Worm (Caenorhabditis elegans) whole organism, late embryonic: ENCODE data around the gene paa-1.

ENCODE experiments used
- K02D7.2 ChIP-seq: sonication (generic microtip); optimal IDR thresholded peaks from 2 replicates; lab custom pipeline; 2017; ENCODE audit warnings: mild to moderate bottlenecking, missing genetic modification characterization, missing compliant biosample characterization
- ama-1 ChIP-seq: fragments of 150-350 bp; optimal IDR thresholded peaks from 2 replicates; lab custom pipeline; 2014
- ceh-34 ChIP-seq: sonication (generic microtip); optimal IDR thresholded peaks from 2 replicates; lab custom pipeline; 2016; ENCODE audit warnings: mild to moderate bottlenecking, missing genetic modification characterization, missing compliant biosample characterization
- fax-1 ChIP-seq: sonication (generic microtip); optimal IDR thresholded peaks from 2 replicates; lab custom pipeline; 2016; ENCODE audit warnings: missing genotype, missing genetic modification characterization, missing compliant biosample characterization
- lin-11 ChIP-seq: fragments of 200-800 bp; sonication (Bioruptor generic); optimal IDR thresholded peaks from 2 replicates; lab custom pipeline; 2018; ENCODE audit warnings: mild to moderate bottlenecking, missing genetic modification characterization, missing compliant biosample characterization
- nfya-1 ChIP-seq: sonication (generic microtip); optimal IDR thresholded peaks from 2 replicates; lab custom pipeline; 2017; ENCODE audit warnings: missing genetic modification characterization, mild to moderate bottlenecking, missing compliant biosample characterization, antibody characterized with exemption, moderate library complexity
- nhr-11 ChIP-seq: fragments of 150-350 bp; optimal IDR thresholded peaks from 2 replicates; lab custom pipeline; 2014; ENCODE audit warnings: missing biosample characterization, missing genetic modification characterization
- nhr-232 ChIP-seq: sonication (generic microtip); optimal IDR thresholded peaks from 2 replicates; lab custom pipeline; 2016; ENCODE audit warnings: missing genetic modification characterization, missing compliant biosample characterization
- pha-4 ChIP-seq: fragments of 150-350 bp; optimal IDR thresholded peaks from 2 replicates; lab custom pipeline; 2018; ENCODE audit warnings: missing biosample characterization, missing genetic modification reagents, missing genetic modification characterization
- sox-4 ChIP-seq: sonication (generic microtip); optimal IDR thresholded peaks from 2 replicates; lab custom pipeline; 2017; ENCODE audit warnings: mild to moderate bottlenecking, missing genetic modification characterization, inconsistent platforms, missing compliant biosample characterization
- unc-3 ChIP-seq, 2 experiments: fragments of 200-800 bp in 1 of 2; sonication (Bioruptor generic) in 1 of 2; sonication (generic microtip) in 1 of 2; conservative IDR thresholded peaks in 1 of 2; optimal IDR thresholded peaks in 1 of 2; 2 replicates each; pipeline versions ENCODE4 v1.3.6 to Lab custom; 2016 to 2022; ENCODE audit warnings: missing compliant biosample characterization in 2 of 2, missing genetic modification characterization in 2 of 2, missing genetic modification reagents in 1 of 2
- unc-55 ChIP-seq: sonication (generic microtip); optimal IDR thresholded peaks from 2 replicates; lab custom pipeline; 2017; ENCODE audit warnings: missing biosample characterization, missing genetic modification reagents, missing genetic modification characterization

DNA sequence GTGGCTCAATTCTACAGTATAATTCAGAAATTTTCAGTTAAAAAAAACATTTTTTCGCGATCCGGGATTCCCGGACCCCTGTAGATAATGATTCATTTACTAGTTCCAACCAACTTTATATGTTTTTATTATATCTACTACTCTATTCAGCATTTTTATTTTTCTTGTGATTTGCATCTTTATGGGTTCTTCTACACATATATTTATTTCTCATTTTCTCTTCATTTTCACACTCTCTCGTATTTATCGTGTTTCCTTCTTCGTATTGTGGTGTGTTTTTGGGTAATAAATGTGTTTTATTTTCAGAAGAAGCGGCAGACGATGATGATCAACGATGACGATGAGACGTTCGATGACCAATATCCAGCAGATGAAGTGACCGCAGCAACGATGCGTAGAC is 13.5 kb downstream of the paa-1 start, which contains the start of gene F48E8.2:
- TF ChIP-seq lin-11 (tag; lab: Kevin White, UChicago) (no peak), pha-4 (no peak), sox-4 (tag; lab: Kevin White, UChicago) (no peak), unc-55 (no peak), nhr-232 (tag; lab: Kevin White, UChicago) (no peak), fax-1 (no peak), ceh-34 (tag; lab: Kevin White, UChicago) (no peak), ama-1 (lab: Kevin White, UChicago) (no peak), K02D7.2 (tag; lab: Kevin White, UChicago) (no peak), nfya-1 (tag; lab: Kevin White, UChicago) (no peak), nhr-11 (tag; lab: Kevin White, UChicago) (no peak), unc-3 (GFP tag; conservative IDR thresholded peaks at IDR 0.05; lab: Robert Waterston, UW) (no peak), unc-3 (tag; optimal IDR thresholded peaks at IDR 0.05; lab: Kevin White, UChicago) (no peak)
